Worm (Caenorhabditis elegans) whole organism, L4 larva: ENCODE results near the gene Y53C12B.1.

Experiments
- fos-1 ChIP-seq: fragments of 150-350 bp; optimal IDR thresholded peaks from 2 replicates; lab custom pipeline; 2014; ENCODE audit warnings: missing biosample characterization, missing genetic modification characterization
- hlh-30 ChIP-seq: sonication (generic microtip); optimal IDR thresholded peaks from 2 replicates; lab custom pipeline; 2017; ENCODE audit warnings: antibody characterized with exemption, mild to moderate bottlenecking, missing genetic modification characterization, missing compliant biosample characterization; ENCODE audit not compliant: insufficient read depth
- lsy-2 ChIP-seq, 2 experiments: fragments of 150-350 bp in 1 of 2; sonication (generic microtip) in 1 of 2; optimal IDR thresholded peaks; 2 replicates each; lab custom pipeline; 2014 to 2017; ENCODE audit warnings: missing biosample characterization in 2 of 2, missing genetic modification characterization in 2 of 2

- TF ChIP-seq lsy-2 (tag; optimal IDR thresholded peaks at IDR 0.05; lab: Kevin White, UChicago): peak in 1 of 2 experiments; percentile 66
- peak; percentile 30 for TF ChIP-seq hlh-30 (tag; lab: Kevin White, UChicago)
- no peak for TF ChIP-seq fos-1 (tag; lab: Kevin White, UChicago)
These were observed 28.8 kb upstream of the Y53C12B.1 start for ce11 chrII:9774653-9775052.
